Worm (Caenorhabditis elegans) whole organism, late embryonic: ENCODE results near the gene Y105C5B.8.

Experiments used
- ceh-30 ChIP-seq: fragments of 150-350 bp; optimal IDR thresholded peaks from 2 replicates; lab custom pipeline; 2014; ENCODE audit warnings: missing biosample characterization, missing genetic modification characterization
- ceh-31 ChIP-seq: sonication (generic microtip); optimal IDR thresholded peaks from 2 replicates; lab custom pipeline; 2016; ENCODE audit warnings: missing genetic modification characterization, missing compliant biosample characterization
- ceh-48 ChIP-seq: sonication (generic microtip); optimal IDR thresholded peaks from 2 replicates; lab custom pipeline; 2016; ENCODE audit warnings: missing genetic modification characterization, inconsistent platforms, missing compliant biosample characterization
- che-1 ChIP-seq: sonication (generic microtip); optimal IDR thresholded peaks from 2 replicates; lab custom pipeline; 2016; ENCODE audit warnings: mild to moderate bottlenecking, missing genetic modification characterization, missing compliant biosample characterization
- mec-3 ChIP-seq: sonication (generic microtip); optimal IDR thresholded peaks from 2 replicates; lab custom pipeline; 2016; ENCODE audit warnings: borderline replicate concordance, missing genetic modification characterization, missing compliant biosample characterization

ce11 chrIV:15929831-15930230, 3.2 kb upstream of the Y105C5B.8 start:
- TF ChIP-seq ceh-30 (tag; lab: Kevin White, UChicago) = no peak
- TF ChIP-seq che-1 (tag; lab: Kevin White, UChicago) = no peak
- TF ChIP-seq ceh-31 (tag; lab: Kevin White, UChicago) = no peak
- no peak for TF ChIP-seq mec-3
- no peak for TF ChIP-seq ceh-48 (tag; lab: Kevin White, UChicago)
